Worm (Caenorhabditis elegans) whole organism, midembryonic: Measurements from ENCODE around the gene F52H2.15.
A peak's percentile ranks its signal among the peaks of the same experiment; 100 is the strongest.

ENCODE experiments used
- T22C8.4 ChIP-seq: fragments of 200-800 bp; sonication (Bioruptor generic); IDR thresholded peaks from 2 replicates; pipeline ENCODE4 v1.3.6; 2022; ENCODE audit warnings: missing genetic modification characterization, missing compliant biosample characterization
- cog-1 ChIP-seq: sonication (generic microtip); optimal IDR thresholded peaks from 2 replicates; lab custom pipeline; 2016; ENCODE audit warnings: missing genetic modification characterization, missing compliant biosample characterization
- flt-1 ChIP-seq: fragments of 200-800 bp; sonication (Bioruptor generic); IDR thresholded peaks from 2 replicates; pipeline ENCODE4 v1.3.6; 2022; ENCODE audit warnings: missing genetic modification characterization, missing compliant biosample characterization
- klf-2 ChIP-seq: fragments of 200-800 bp; sonication (Bioruptor generic); conservative IDR thresholded peaks from 2 replicates; pipeline ENCODE4 v1.3.6; 2022; ENCODE audit warnings: missing genetic modification reagents, missing genetic modification characterization, missing compliant biosample characterization
- med-1 ChIP-seq: sonication (generic microtip); optimal IDR thresholded peaks from 2 replicates; lab custom pipeline; 2017; ENCODE audit warnings: missing genetic modification characterization, mild to moderate bottlenecking, missing compliant biosample characterization, antibody characterized with exemption, missing genetic modification reagents; ENCODE audit not compliant: insufficient read depth
- ref-1 ChIP-seq: fragments of 200-800 bp; sonication (Bioruptor generic); conservative IDR thresholded peaks from 2 replicates; pipeline ENCODE4 v1.3.6; 2022; ENCODE audit warnings: missing genetic modification reagents, missing genetic modification characterization, missing compliant biosample characterization
- tab-1 ChIP-seq: fragments of 200-800 bp; sonication (Bioruptor generic); IDR thresholded peaks from 2 replicates; pipeline ENCODE4 v1.3.6; 2022; ENCODE audit warnings: missing genetic modification characterization, missing compliant biosample characterization
- ztf-23 ChIP-seq: fragments of 200-800 bp; sonication (Bioruptor generic); IDR thresholded peaks from 2 replicates; pipeline ENCODE4 v1.3.6; 2022; ENCODE audit warnings: missing genetic modification reagents, missing genetic modification characterization, missing compliant biosample characterization
- ztf-29 ChIP-seq: fragments of 200-800 bp; sonication (Bioruptor generic); IDR thresholded peaks from 2 replicates; pipeline ENCODE4 v1.3.6; 2022; ENCODE audit warnings: missing genetic modification reagents, missing genetic modification characterization, missing compliant biosample characterization

F52H2.15 gene

ce11 chrX:2565308-2565773, at the start of gene F52H2.15:
Gene F52H2.15 (plus strand): TSS chrX:2565358.
- TF ChIP-seq ztf-29 (no peak), med-1 (GFP tag; lab: Kevin White, UChicago) (no peak), ref-1 (GFP tag; lab: Robert Waterston, UW) (no peak), klf-2 (GFP tag; lab: Robert Waterston, UW) (no peak), flt-1 (GFP tag; lab: Robert Waterston, UW) (no peak), cog-1 (tag; lab: Kevin White, UChicago) (no peak), T22C8.4 (GFP tag; lab: Robert Waterston, UW) (no peak), ztf-23 (no peak), tab-1 (no peak)

- TF ChIP-seq cog-1 (tag; lab: Kevin White, UChicago), result no peak
- TF ChIP-seq ztf-29, result no peak
- no peak for TF ChIP-seq T22C8.4 (GFP tag; lab: Robert Waterston, UW)
- no peak for TF ChIP-seq ztf-23
- TF ChIP-seq tab-1, result no peak
- no peak for TF ChIP-seq ref-1 (GFP tag; lab: Robert Waterston, UW)
- no peak for TF ChIP-seq klf-2 (GFP tag; lab: Robert Waterston, UW)
- TF ChIP-seq med-1 (GFP tag; lab: Kevin White, UChicago), result no peak
- no peak for TF ChIP-seq flt-1 (GFP tag; lab: Robert Waterston, UW)
These were observed 48.0 kb upstream of the F52H2.15 start for ce11 chrX:2516949-2517696.

ce11 chrX:2520461-2520860, 44.7 kb upstream of the F52H2.15 start:
- TF ChIP-seq med-1 (GFP tag; lab: Kevin White, UChicago), result no peak
- TF ChIP-seq flt-1 (GFP tag; lab: Robert Waterston, UW), result no peak
- TF ChIP-seq T22C8.4 (GFP tag; lab: Robert Waterston, UW), result no peak
- no peak for TF ChIP-seq ztf-29
- TF ChIP-seq ztf-23, result no peak
- no peak for TF ChIP-seq ref-1 (GFP tag; lab: Robert Waterston, UW)
- no peak for TF ChIP-seq tab-1
- TF ChIP-seq cog-1 (tag; lab: Kevin White, UChicago), result no peak
- no peak for TF ChIP-seq klf-2 (GFP tag; lab: Robert Waterston, UW)

- TF ChIP-seq klf-2 (GFP tag; lab: Robert Waterston, UW) (no peak), flt-1 (GFP tag; lab: Robert Waterston, UW) (no peak), med-1 (GFP tag; lab: Kevin White, UChicago) (no peak), ztf-29 (no peak), cog-1 (tag; lab: Kevin White, UChicago) (no peak), tab-1 (no peak), T22C8.4 (GFP tag; lab: Robert Waterston, UW) (no peak), ref-1 (GFP tag; lab: Robert Waterston, UW) (no peak), ztf-23 (no peak)
These were observed 42.5 kb upstream of the F52H2.15 start for ce11 chrX:2522658-2523057.

- TF ChIP-seq ztf-29 (no peak), klf-2 (GFP tag; lab: Robert Waterston, UW) (no peak), ref-1 (GFP tag; lab: Robert Waterston, UW) (no peak), flt-1 (GFP tag; lab: Robert Waterston, UW) (no peak), ztf-23 (no peak), tab-1 (no peak), cog-1 (tag; lab: Kevin White, UChicago) (no peak), T22C8.4 (GFP tag; lab: Robert Waterston, UW) (no peak), med-1 (GFP tag; lab: Kevin White, UChicago) (no peak)
These were observed 39.1 kb upstream of the F52H2.15 start for ce11 chrX:2526078-2526477.

ce11 chrX:2527194-2527593, 38.0 kb upstream of the F52H2.15 start:
- TF ChIP-seq cog-1 (tag; lab: Kevin White, UChicago) (no peak), T22C8.4 (GFP tag; lab: Robert Waterston, UW) (no peak), ztf-23 (no peak), med-1 (GFP tag; lab: Kevin White, UChicago) (no peak), ztf-29 (no peak), flt-1 (GFP tag; lab: Robert Waterston, UW) (no peak), tab-1 (no peak), klf-2 (GFP tag; lab: Robert Waterston, UW) (no peak), ref-1 (GFP tag; lab: Robert Waterston, UW) (no peak)

ce11 chrX:2527877-2528276, 37.3 kb upstream of the F52H2.15 start:
- TF ChIP-seq cog-1 (tag; lab: Kevin White, UChicago), result no peak
- peak; percentile 37; the same call in 1 of the 2 replicates for TF ChIP-seq ztf-29
- TF ChIP-seq ref-1 (GFP tag; lab: Robert Waterston, UW), result no peak; the same call in 1 of the 2 replicates
- TF ChIP-seq klf-2 (GFP tag; lab: Robert Waterston, UW), result no peak; the same call in 1 of the 2 replicates
- no peak for TF ChIP-seq med-1 (GFP tag; lab: Kevin White, UChicago)
- TF ChIP-seq tab-1, result 0 out of 2 replicates have a peak, but pooled peaks have one; percentile 50
- peak; percentile 62; the same call in 1 of the 2 replicates for TF ChIP-seq ztf-23
- no peak for TF ChIP-seq T22C8.4 (GFP tag; lab: Robert Waterston, UW)
- TF ChIP-seq flt-1 (GFP tag; lab: Robert Waterston, UW), result no peak

ce11 chrX:2531276-2531675, 33.9 kb upstream of the F52H2.15 start:
- TF ChIP-seq ztf-29, result no peak
- no peak for TF ChIP-seq klf-2 (GFP tag; lab: Robert Waterston, UW)
- TF ChIP-seq cog-1 (tag; lab: Kevin White, UChicago), result no peak
- TF ChIP-seq med-1 (GFP tag; lab: Kevin White, UChicago), result no peak
- TF ChIP-seq ztf-23, result no peak
- no peak for TF ChIP-seq flt-1 (GFP tag; lab: Robert Waterston, UW)
- no peak for TF ChIP-seq ref-1 (GFP tag; lab: Robert Waterston, UW)
- TF ChIP-seq tab-1, result no peak
- no peak for TF ChIP-seq T22C8.4 (GFP tag; lab: Robert Waterston, UW)

ce11 chrX:2532357-2532756, 32.8 kb upstream of the F52H2.15 start, which contains the start of gene tbc-12:
Gene tbc-12 (minus strand): TSS chrX:2532457.
- TF ChIP-seq med-1 (GFP tag; lab: Kevin White, UChicago) (no peak), ref-1 (GFP tag; lab: Robert Waterston, UW) (no peak), flt-1 (GFP tag; lab: Robert Waterston, UW) (no peak), klf-2 (GFP tag; lab: Robert Waterston, UW) (no peak), ztf-23 (no peak), T22C8.4 (GFP tag; lab: Robert Waterston, UW) (no peak), cog-1 (tag; lab: Kevin White, UChicago) (no peak)
